Worm (Caenorhabditis elegans) whole organism, L2 larva: ENCODE results near the gene srt-27.

Experiments used
- F13H6.1 ChIP-seq: sonication (generic microtip); optimal IDR thresholded peaks from 2 replicates; lab custom pipeline; 2016; ENCODE audit warnings: missing genetic modification characterization, missing compliant biosample characterization
- alr-1 ChIP-seq: fragments of 150-350 bp; optimal IDR thresholded peaks from 2 replicates; lab custom pipeline; 2014; ENCODE audit warnings: missing biosample characterization, missing genetic modification characterization
- ama-1 ChIP-seq: fragments of 150-350 bp; optimal IDR thresholded peaks from 2 replicates; lab custom pipeline; 2018; ENCODE audit warnings: inconsistent platforms
- egl-27 ChIP-seq: sonication (generic microtip); optimal IDR thresholded peaks from 3 replicates; lab custom pipeline; 2017; ENCODE audit warnings: missing biosample characterization, missing genetic modification reagents, missing genetic modification characterization
- fos-1 ChIP-seq: fragments of 150-350 bp; optimal IDR thresholded peaks from 2 replicates; lab custom pipeline; 2014; ENCODE audit warnings: missing biosample characterization, missing genetic modification characterization
- lin-39 ChIP-seq: fragments of 150-350 bp; optimal IDR thresholded peaks from 2 replicates; lab custom pipeline; 2014; ENCODE audit warnings: missing biosample characterization, missing genetic modification reagents, missing genetic modification characterization
- nhr-11 ChIP-seq: fragments of 150-350 bp; optimal IDR thresholded peaks from 2 replicates; lab custom pipeline; 2014; ENCODE audit warnings: missing biosample characterization, missing genetic modification characterization
- nhr-6 ChIP-seq: fragments of 150-350 bp; optimal IDR thresholded peaks from 2 replicates; lab custom pipeline; 2014; ENCODE audit warnings: missing biosample characterization, missing genetic modification characterization
- nhr-77 ChIP-seq: fragments of 150-350 bp; optimal IDR thresholded peaks from 2 replicates; lab custom pipeline; 2014; ENCODE audit warnings: missing biosample characterization, missing genetic modification characterization
- sem-4 ChIP-seq: fragments of 150-350 bp; optimal IDR thresholded peaks from 2 replicates; lab custom pipeline; 2014; ENCODE audit warnings: missing biosample characterization, missing genetic modification reagents, missing genetic modification characterization
- skn-1 ChIP-seq: sonication (generic microtip); optimal IDR thresholded peaks from 2 replicates; lab custom pipeline; 2017; ENCODE audit warnings: missing biosample characterization, missing genetic modification characterization
- zag-1 ChIP-seq: fragments of 150-350 bp; optimal IDR thresholded peaks from 2 replicates; lab custom pipeline; 2014; ENCODE audit warnings: missing biosample characterization, missing genetic modification characterization
- ztf-11 ChIP-seq: sonication (generic microtip); optimal IDR thresholded peaks from 2 replicates; lab custom pipeline; 2017; ENCODE audit warnings: missing biosample characterization, missing genetic modification characterization
- ztf-4 ChIP-seq: fragments of 150-350 bp; optimal IDR thresholded peaks from 2 replicates; lab custom pipeline; 2014; ENCODE audit warnings: missing biosample characterization, missing genetic modification characterization

DNA sequence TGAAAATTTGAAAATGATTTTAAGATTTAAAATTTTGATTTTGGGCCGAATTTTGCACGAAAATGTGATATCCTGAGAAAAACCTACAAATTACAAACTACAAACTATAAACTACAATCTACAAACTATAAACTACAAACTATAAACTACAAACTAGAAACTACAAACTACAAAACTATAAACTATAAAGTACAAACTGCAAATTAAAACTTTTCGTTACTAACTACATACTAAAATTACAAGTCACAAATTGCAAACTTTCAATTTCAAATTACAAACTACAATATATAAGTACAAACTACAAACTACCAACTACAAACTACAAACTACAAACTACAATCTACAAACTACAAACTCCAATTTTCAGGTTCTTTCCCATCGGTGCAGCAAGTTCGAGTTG is 37.2 kb downstream of the srt-27 start:
- TF ChIP-seq nhr-6 (tag; lab: Kevin White, UChicago) (no peak), ztf-4 (no peak), sem-4 (tag; lab: Kevin White, UChicago) (no peak), zag-1 (tag; lab: Kevin White, UChicago) (no peak), fos-1 (tag; lab: Kevin White, UChicago) (no peak), skn-1 (tag; lab: Kevin White, UChicago) (no peak), lin-39 (tag; lab: Kevin White, UChicago) (no peak), nhr-77 (tag; lab: Kevin White, UChicago) (no peak), nhr-11 (tag; lab: Kevin White, UChicago) (no peak), ama-1 (no peak), F13H6.1 (tag; lab: Kevin White, UChicago) (no peak), ztf-11 (tag; lab: Kevin White, UChicago) (no peak), egl-27 (no peak), alr-1 (tag; lab: Kevin White, UChicago) (no peak)
